Worm (Caenorhabditis elegans) whole organism, young adult: ENCODE measurements around the gene rha-2.

Experiments used
- F49E8.2 ChIP-seq: sonication (generic microtip); optimal IDR thresholded peaks from 3 replicates; lab custom pipeline; 2017; ENCODE audit warnings: missing genetic modification characterization, mild to moderate bottlenecking, missing compliant biosample characterization, antibody characterized with exemption, moderate library complexity; ENCODE audit not compliant: insufficient read depth
- F55B11.4 ChIP-seq: sonication (generic microtip); optimal IDR thresholded peaks from 2 replicates; lab custom pipeline; 2016; ENCODE audit warnings: missing compliant biosample characterization, missing genetic modification characterization, borderline replicate concordance; ENCODE audit not compliant: insufficient read depth
- T07F8.4 ChIP-seq: sonication (generic microtip); optimal IDR thresholded peaks from 2 replicates; lab custom pipeline; 2016; ENCODE audit warnings: mild to moderate bottlenecking, missing genetic modification characterization, moderate library complexity, missing compliant biosample characterization
- ama-1 ChIP-seq, 3 experiments: fragments of 150-350 bp in 1 of 3; sonication (generic microtip) in 2 of 3; optimal IDR thresholded peaks; 2 replicates each; lab custom pipeline; 2014 to 2018; ENCODE audit warnings: missing biosample characterization in 2 of 3, missing genetic modification characterization in 2 of 3, missing genetic modification reagents in 2 of 3
- die-1 ChIP-seq: sonication (generic microtip); optimal IDR thresholded peaks from 2 replicates; lab custom pipeline; 2016; ENCODE audit warnings: missing genotype, mild to moderate bottlenecking, missing genetic modification characterization, missing compliant biosample characterization
- pha-4 ChIP-seq: fragments of 150-350 bp; sonication (generic microtip); optimal IDR thresholded peaks from 2 replicates; lab custom pipeline; 2014; ENCODE audit warnings: missing biosample characterization, missing genetic modification reagents, missing genetic modification characterization
- snpc-4 ChIP-seq, 5 experiments: fragments of 150-350 bp in 1 of 5; sonication (generic microtip) in 4 of 5; optimal IDR thresholded peaks; 2 replicates each; lab custom pipeline; 2014 to 2018; ENCODE audit warnings: missing genetic modification characterization in 5 of 5, missing biosample characterization in 3 of 5, antibody characterized with exemption in 2 of 5, mild to moderate bottlenecking in 2 of 5, missing compliant biosample characterization in 2 of 5, missing genotype in 2 of 5, moderate library complexity in 2 of 5, missing genetic modification reagents in 1 of 5
- ztf-3 ChIP-seq: fragments of 200-800 bp; sonication (Bioruptor generic); optimal IDR thresholded peaks from 2 replicates; lab custom pipeline; 2018; ENCODE audit warnings: mild to moderate bottlenecking, missing genetic modification characterization, missing compliant biosample characterization

- no peak for TF ChIP-seq F55B11.4 (tag; lab: Kevin White, UChicago)
- TF ChIP-seq snpc-4 (GFP tag; optimal IDR thresholded peaks at IDR 0.05; lab: Kevin White, UChicago) = no peak
- TF ChIP-seq snpc-4 (tag; optimal IDR thresholded peaks at IDR 0.05; lab: Kevin White, UChicago) = no peak
- TF ChIP-seq F49E8.2 (tag; lab: Kevin White, UChicago) = no peak
- TF ChIP-seq ama-1 (optimal IDR thresholded peaks at IDR 0.05; lab: Kevin White, UChicago) = no peak
- TF ChIP-seq ama-1 (GFP tag; optimal IDR thresholded peaks at IDR 0.05; lab: Kevin White, UChicago) = no peak
- TF ChIP-seq T07F8.4 (tag; lab: Kevin White, UChicago) = no peak
- TF ChIP-seq die-1 (tag; lab: Kevin White, UChicago) = no peak
- TF ChIP-seq pha-4 (tag; lab: Kevin White, UChicago) = no peak
- TF ChIP-seq ztf-3 = no peak
These were observed 20.3 kb downstream of the rha-2 start for ce11 chrIII:8594088-8594487.
